Worm (Caenorhabditis elegans) whole organism, late embryonic: ENCODE results near the gene xbx-6.

Experiments used
- C08G9.2 ChIP-seq: sonication (generic microtip); optimal IDR thresholded peaks from 2 replicates; lab custom pipeline; 2016; ENCODE audit warnings: mild to moderate bottlenecking, missing genetic modification characterization, moderate library complexity, missing compliant biosample characterization
- C38D4.7 ChIP-seq: fragments of 200-800 bp; sonication (Bioruptor generic); optimal IDR thresholded peaks from 2 replicates; lab custom pipeline; 2018; ENCODE audit warnings: mild to moderate bottlenecking, missing genetic modification characterization, moderate library complexity, missing compliant biosample characterization
- K02D7.2 ChIP-seq: sonication (generic microtip); optimal IDR thresholded peaks from 2 replicates; lab custom pipeline; 2017; ENCODE audit warnings: mild to moderate bottlenecking, missing genetic modification characterization, missing compliant biosample characterization
- Y22D7AL.16 ChIP-seq: sonication (generic microtip); optimal IDR thresholded peaks from 2 replicates; lab custom pipeline; 2016; ENCODE audit warnings: missing genetic modification characterization, missing compliant biosample characterization
- ama-1 ChIP-seq: fragments of 150-350 bp; optimal IDR thresholded peaks from 2 replicates; lab custom pipeline; 2014
- ceh-18 ChIP-seq: sonication (generic microtip); optimal IDR thresholded peaks from 2 replicates; lab custom pipeline; 2016; ENCODE audit warnings: missing genetic modification characterization, missing compliant biosample characterization
- ceh-19 ChIP-seq: fragments of 200-800 bp; sonication (Bioruptor generic); optimal IDR thresholded peaks from 2 replicates; lab custom pipeline; 2018; ENCODE audit warnings: mild to moderate bottlenecking, missing genetic modification characterization, missing compliant biosample characterization
- ceh-2 ChIP-seq: sonication (generic microtip); optimal IDR thresholded peaks from 2 replicates; lab custom pipeline; 2016; ENCODE audit warnings: missing genotype, missing genetic modification characterization, missing compliant biosample characterization
- ceh-31 ChIP-seq: sonication (generic microtip); optimal IDR thresholded peaks from 2 replicates; lab custom pipeline; 2016; ENCODE audit warnings: missing genetic modification characterization, missing compliant biosample characterization
- ceh-48 ChIP-seq: sonication (generic microtip); optimal IDR thresholded peaks from 2 replicates; lab custom pipeline; 2016; ENCODE audit warnings: missing genetic modification characterization, inconsistent platforms, missing compliant biosample characterization
- ceh-9 ChIP-seq: sonication (generic microtip); optimal IDR thresholded peaks from 2 replicates; lab custom pipeline; 2016; ENCODE audit warnings: mild to moderate bottlenecking, missing genetic modification characterization, inconsistent platforms, missing compliant biosample characterization
- elt-2 ChIP-seq: sonication (generic microtip); optimal IDR thresholded peaks from 2 replicates; lab custom pipeline; 2016; ENCODE audit warnings: missing genetic modification reagents, missing genetic modification characterization, missing compliant biosample characterization
- elt-4 ChIP-seq: sonication (generic microtip); optimal IDR thresholded peaks from 2 replicates; lab custom pipeline; 2016; ENCODE audit warnings: missing genetic modification characterization, missing compliant biosample characterization
- eyg-1 ChIP-seq: sonication (generic microtip); optimal IDR thresholded peaks from 2 replicates; lab custom pipeline; 2016; ENCODE audit warnings: missing genotype, missing genetic modification characterization, missing compliant biosample characterization
- fax-1 ChIP-seq: sonication (generic microtip); optimal IDR thresholded peaks from 2 replicates; lab custom pipeline; 2016; ENCODE audit warnings: missing genotype, missing genetic modification characterization, missing compliant biosample characterization
- fkh-10 ChIP-seq: fragments of 150-350 bp; optimal IDR thresholded peaks from 2 replicates; lab custom pipeline; 2014; ENCODE audit warnings: missing biosample characterization, missing genetic modification reagents, missing genetic modification characterization
- gmeb-2 ChIP-seq: sonication (generic microtip); optimal IDR thresholded peaks from 2 replicates; lab custom pipeline; 2016; ENCODE audit warnings: missing genetic modification characterization, inconsistent platforms, missing compliant biosample characterization
- hlh-13 ChIP-seq: fragments of 200-800 bp; sonication (Bioruptor generic); optimal IDR thresholded peaks from 2 replicates; lab custom pipeline; 2018; ENCODE audit warnings: mild to moderate bottlenecking, missing genetic modification characterization, missing compliant biosample characterization
- hlh-15 ChIP-seq: sonication (generic microtip); optimal IDR thresholded peaks from 2 replicates; lab custom pipeline; 2016; ENCODE audit warnings: missing genetic modification characterization, missing compliant biosample characterization
- hlh-6 ChIP-seq: sonication (generic microtip); optimal IDR thresholded peaks from 2 replicates; lab custom pipeline; 2016; ENCODE audit warnings: missing genotype, missing genetic modification characterization, missing compliant biosample characterization
- hlh-8 ChIP-seq: sonication (generic microtip); optimal IDR thresholded peaks from 2 replicates; lab custom pipeline; 2016; ENCODE audit warnings: missing genotype, missing genetic modification characterization, missing compliant biosample characterization
- lim-6 ChIP-seq: sonication (generic microtip); optimal IDR thresholded peaks from 2 replicates; lab custom pipeline; 2016; ENCODE audit warnings: missing genetic modification characterization, missing compliant biosample characterization
- madf-2 ChIP-seq: sonication (generic microtip); optimal IDR thresholded peaks from 2 replicates; lab custom pipeline; 2017; ENCODE audit warnings: missing genetic modification characterization, missing compliant biosample characterization
- mec-3 ChIP-seq: sonication (generic microtip); optimal IDR thresholded peaks from 2 replicates; lab custom pipeline; 2016; ENCODE audit warnings: borderline replicate concordance, missing genetic modification characterization, missing compliant biosample characterization
- nfya-1 ChIP-seq: sonication (generic microtip); optimal IDR thresholded peaks from 2 replicates; lab custom pipeline; 2017; ENCODE audit warnings: missing genetic modification characterization, mild to moderate bottlenecking, missing compliant biosample characterization, antibody characterized with exemption, moderate library complexity
- nhr-11 ChIP-seq: fragments of 150-350 bp; optimal IDR thresholded peaks from 2 replicates; lab custom pipeline; 2014; ENCODE audit warnings: missing biosample characterization, missing genetic modification characterization
- npax-4 ChIP-seq: sonication (generic microtip); optimal IDR thresholded peaks from 2 replicates; lab custom pipeline; 2016; ENCODE audit warnings: missing genetic modification characterization, missing compliant biosample characterization
- pax-1 ChIP-seq: fragments of 150-350 bp; optimal IDR thresholded peaks from 2 replicates; lab custom pipeline; 2014; ENCODE audit warnings: missing biosample characterization, missing genetic modification characterization
- pha-4 ChIP-seq: fragments of 150-350 bp; optimal IDR thresholded peaks from 2 replicates; lab custom pipeline; 2018; ENCODE audit warnings: missing biosample characterization, missing genetic modification reagents, missing genetic modification characterization
- ref-2 ChIP-seq: sonication (generic microtip); optimal IDR thresholded peaks from 2 replicates; lab custom pipeline; 2016; ENCODE audit warnings: missing genetic modification characterization, missing compliant biosample characterization
- sox-2 ChIP-seq: fragments of 200-800 bp; sonication (Bioruptor generic); IDR thresholded peaks from 2 replicates; pipeline ENCODE4 v1.3.6; 2022; ENCODE audit warnings: missing genetic modification reagents, missing genetic modification characterization, missing compliant biosample characterization
- sox-4 ChIP-seq: sonication (generic microtip); optimal IDR thresholded peaks from 2 replicates; lab custom pipeline; 2017; ENCODE audit warnings: mild to moderate bottlenecking, missing genetic modification characterization, inconsistent platforms, missing compliant biosample characterization
- unc-42 ChIP-seq: sonication (generic microtip); optimal IDR thresholded peaks from 2 replicates; lab custom pipeline; 2016; ENCODE audit warnings: missing genotype, missing genetic modification characterization, missing compliant biosample characterization
- unc-55 ChIP-seq: sonication (generic microtip); optimal IDR thresholded peaks from 2 replicates; lab custom pipeline; 2017; ENCODE audit warnings: missing biosample characterization, missing genetic modification reagents, missing genetic modification characterization
- unc-86 ChIP-seq: sonication (generic microtip); optimal IDR thresholded peaks from 2 replicates; lab custom pipeline; 2016; ENCODE audit warnings: missing genetic modification characterization, missing compliant biosample characterization

Gene xbx-6

ce11 chrV:9730743-9731706 lies 28.2 kb downstream of the xbx-6 start (continued):
- TF ChIP-seq gmeb-2 (tag; lab: Kevin White, UChicago) (no peak), fkh-10 (GFP tag; lab: Kevin White, UChicago) (peak; percentile 75), ama-1 (lab: Kevin White, UChicago) (peak; percentile 91), C08G9.2 (tag; lab: Kevin White, UChicago) (peak; percentile 74), hlh-15 (no peak), nhr-11 (no peak), ceh-31 (tag; lab: Kevin White, UChicago) (peak; percentile 98), unc-86 (tag; lab: Kevin White, UChicago) (peak; percentile 42), ceh-9 (no peak), unc-42 (tag; lab: Kevin White, UChicago) (peak; percentile 69), C38D4.7 (GFP tag; lab: Kevin White, UChicago) (no peak), sox-2 (GFP tag; lab: Robert Waterston, UW) (peak; percentile 58), Y22D7AL.16 (no peak), nfya-1 (peak; percentile 100), lim-6 (peak; percentile 32), fax-1 (peak; percentile 33), npax-4 (peak; percentile 3), pha-4 (tag; lab: Kevin White, UChicago) (no peak), pax-1 (no peak), elt-2 (peak; percentile 82)

ce11 chrV:9731852-9732251 lies 29.0 kb downstream of the xbx-6 start:
- TF ChIP-seq ref-2 (tag; lab: Kevin White, UChicago): peak; percentile 24
- peak; percentile 27 for TF ChIP-seq ceh-19
- peak; percentile 10 for TF ChIP-seq unc-55
- no peak for TF ChIP-seq madf-2 (tag; lab: Kevin White, UChicago)
- TF ChIP-seq ceh-9: no peak
- TF ChIP-seq pha-4 (tag; lab: Kevin White, UChicago): no peak
- TF ChIP-seq sox-2 (GFP tag; lab: Robert Waterston, UW): no peak

ce11 chrV:9733920-9734454 lies 31.1 kb downstream of the xbx-6 start, which contains the start of gene cal-7:
Gene cal-7, plus strand, starts transcription at chrV:9734103.
- no peak for TF ChIP-seq ceh-2
- TF ChIP-seq ceh-48: no peak
- no peak for TF ChIP-seq ref-2 (tag; lab: Kevin White, UChicago)
- no peak for TF ChIP-seq ceh-18 (tag; lab: Kevin White, UChicago)
- no peak for TF ChIP-seq ceh-19
- TF ChIP-seq K02D7.2: no peak
- TF ChIP-seq eyg-1 (tag; lab: Kevin White, UChicago): no peak

- TF ChIP-seq hlh-8 (tag; lab: Kevin White, UChicago): no peak
- no peak for TF ChIP-seq elt-4 (tag; lab: Kevin White, UChicago)
- TF ChIP-seq lim-6: no peak
- TF ChIP-seq fkh-10 (GFP tag; lab: Kevin White, UChicago): no peak
Measured at ce11 chrV:9737287-9737686, 34.4 kb downstream of the xbx-6 start, which contains the start of gene aqp-4. Gene aqp-4, plus strand, starts transcription at chrV:9737556.

- TF ChIP-seq sox-4 (tag; lab: Kevin White, UChicago): no peak
- no peak for TF ChIP-seq elt-2
- TF ChIP-seq nfya-1: no peak
- no peak for TF ChIP-seq madf-2 (tag; lab: Kevin White, UChicago)
- no peak for TF ChIP-seq hlh-6 (tag; lab: Kevin White, UChicago)
- TF ChIP-seq gmeb-2 (tag; lab: Kevin White, UChicago): no peak
- no peak for TF ChIP-seq pax-1
- TF ChIP-seq mec-3: no peak
- TF ChIP-seq hlh-13 (GFP tag; lab: Kevin White, UChicago): no peak
- no peak for TF ChIP-seq ceh-18 (tag; lab: Kevin White, UChicago)
- no peak for TF ChIP-seq elt-4 (tag; lab: Kevin White, UChicago)
- TF ChIP-seq, all 69 proteins: peak for 0
Measured at ce11 chrV:9738077-9738705, 35.3 kb downstream of the xbx-6 start.
